Worm (Caenorhabditis elegans): Measurements from ENCODE around the gene ZK795.2.

Gene ZK795.2

ce11 chrIV:12581046-12581445, 22.3 kb upstream of the ZK795.2 start, which contains the start of gene K08E7.6:
Gene K08E7.6 (minus strand): TSS chrIV:12581146.
- no peak for TF ChIP-seq pqm-1 (tag; optimal IDR thresholded peaks at IDR 0.05)
- TF ChIP-seq ceh-14 (tag; optimal IDR thresholded peaks at IDR 0.05) = no peak
- no peak for TF ChIP-seq syd-9 (tag; optimal IDR thresholded peaks at IDR 0.05)
- TF ChIP-seq madf-2 (tag; optimal IDR thresholded peaks at IDR 0.05) = no peak
- no peak for TF ChIP-seq ceh-24 (tag; optimal IDR thresholded peaks at IDR 0.05)
- no peak for TF ChIP-seq ceh-48 (tag; optimal IDR thresholded peaks at IDR 0.05)
- no peak for TF ChIP-seq sox-4 (tag; optimal IDR thresholded peaks at IDR 0.05)
- TF ChIP-seq che-1 (tag; optimal IDR thresholded peaks at IDR 0.05) = no peak
- no peak for TF ChIP-seq ceh-31 (tag; optimal IDR thresholded peaks at IDR 0.05)
- TF ChIP-seq nfya-1 (tag; optimal IDR thresholded peaks at IDR 0.05) = no peak
- TF ChIP-seq unc-86 (tag; optimal IDR thresholded peaks at IDR 0.05) = no peak
- no peak for TF ChIP-seq fkh-10 (GFP tag; optimal IDR thresholded peaks at IDR 0.05)

DNA sequence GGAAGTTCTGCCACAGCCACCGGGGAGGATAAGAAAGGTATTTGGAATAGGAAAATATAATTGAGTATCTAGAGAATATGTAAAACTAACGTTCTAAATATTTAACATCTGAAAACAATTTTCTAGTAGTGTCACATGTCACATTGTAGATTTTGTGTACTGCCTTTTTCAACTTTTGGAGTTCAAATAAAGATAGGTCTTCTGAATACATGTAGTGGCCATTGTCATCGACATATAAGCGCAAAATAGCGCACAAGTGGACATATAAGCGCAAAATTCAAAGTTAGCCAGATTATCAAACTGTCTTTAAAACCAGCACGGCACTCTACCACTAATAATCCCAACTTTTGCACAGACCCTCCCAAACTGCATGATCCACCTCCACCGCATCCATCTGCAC, 15.5 kb upstream of the ZK795.2 start:
- TF ChIP-seq eyg-1 (tag; optimal IDR thresholded peaks at IDR 0.05) (no peak), K09A11.1 (tag; optimal IDR thresholded peaks at IDR 0.05; ENCODE audit: insufficient read depth) (no peak), ceh-9 (tag; optimal IDR thresholded peaks at IDR 0.05) (no peak), hlh-30 (tag; optimal IDR thresholded peaks at IDR 0.05; ENCODE audit: insufficient read depth) (no peak), tbx-2 (tag; optimal IDR thresholded peaks at IDR 0.05) (no peak), pha-2 (tag; optimal IDR thresholded peaks at IDR 0.05) (no peak), C38D4.7 (GFP tag; optimal IDR thresholded peaks at IDR 0.05) (no peak), sox-4 (tag; optimal IDR thresholded peaks at IDR 0.05) (no peak), ceh-24 (tag; optimal IDR thresholded peaks at IDR 0.05) (no peak)

DNA sequence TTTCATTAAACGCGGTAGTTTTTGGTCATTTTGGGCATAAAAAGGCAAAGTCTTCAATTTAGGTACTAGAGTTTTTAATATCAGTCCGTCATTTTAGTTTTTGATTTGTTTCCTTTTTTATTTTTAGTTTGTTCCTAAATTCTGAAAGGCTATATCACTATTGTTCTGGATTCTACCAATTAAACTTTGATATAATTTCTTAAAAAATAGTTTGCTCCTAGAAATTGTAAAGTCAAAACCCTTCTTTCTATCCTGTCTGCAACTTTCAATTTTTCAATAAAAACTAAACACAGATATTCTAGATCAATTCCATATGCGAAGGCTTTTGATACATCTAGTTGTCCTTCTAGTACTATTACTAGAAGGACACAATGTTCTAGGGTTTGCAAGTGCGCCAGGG, 14.3 kb upstream of the ZK795.2 start, which contains the start of gene K08E7.5:
TSS of gene K08E7.5 (plus strand) at position 301 of the 400 bp plus-strand sequence.
- TF ChIP-seq C38D4.7 (GFP tag; optimal IDR thresholded peaks at IDR 0.05) = no peak
- no peak for TF ChIP-seq pha-2 (tag; optimal IDR thresholded peaks at IDR 0.05)
- no peak for TF ChIP-seq odd-2 (tag; optimal IDR thresholded peaks at IDR 0.05)
- TF ChIP-seq ceh-34 (tag; optimal IDR thresholded peaks at IDR 0.05) = no peak
- no peak for TF ChIP-seq fkh-10 (GFP tag; optimal IDR thresholded peaks at IDR 0.05)
- no peak for TF ChIP-seq unc-86 (tag; optimal IDR thresholded peaks at IDR 0.05)
- TF ChIP-seq ceh-48 (tag; optimal IDR thresholded peaks at IDR 0.05) = no peak
- no peak for TF ChIP-seq hlh-6 (tag; optimal IDR thresholded peaks at IDR 0.05)

- no peak for TF ChIP-seq che-1 (tag; optimal IDR thresholded peaks at IDR 0.05)
These were observed 12.3 kb upstream of the ZK795.2 start, which contains the start of gene K08E7.4 for ce11 chrIV:12571047-12571446. Gene K08E7.4 (minus strand): TSS chrIV:12571147.

- TF ChIP-seq odd-2 (tag; optimal IDR thresholded peaks at IDR 0.05) = no peak
- no peak for TF ChIP-seq madf-2 (tag; optimal IDR thresholded peaks at IDR 0.05)
- TF ChIP-seq zip-5 (tag; optimal IDR thresholded peaks at IDR 0.05) = no peak
- no peak for TF ChIP-seq rnt-1 (tag; optimal IDR thresholded peaks at IDR 0.05)
- no peak for TF ChIP-seq ref-2 (tag; optimal IDR thresholded peaks at IDR 0.05)
- no peak for TF ChIP-seq F13H6.1 (tag; optimal IDR thresholded peaks at IDR 0.05)
- TF ChIP-seq ceh-30 (tag; optimal IDR thresholded peaks at IDR 0.05) = no peak
- no peak for TF ChIP-seq ceh-24 (tag; optimal IDR thresholded peaks at IDR 0.05)
- TF ChIP-seq ceh-18 (tag; optimal IDR thresholded peaks at IDR 0.05) = no peak
- no peak for TF ChIP-seq unc-3 (GFP tag; conservative IDR thresholded peaks at IDR 0.05)
- no peak for TF ChIP-seq unc-3 (tag; optimal IDR thresholded peaks at IDR 0.05)
- TF ChIP-seq ceh-19 (GFP tag; optimal IDR thresholded peaks at IDR 0.05) = no peak
- no peak for TF ChIP-seq ceh-9 (tag; optimal IDR thresholded peaks at IDR 0.05)
- TF ChIP-seq ceh-31 (tag; optimal IDR thresholded peaks at IDR 0.05) = no peak
- TF ChIP-seq nhr-11 (tag; optimal IDR thresholded peaks at IDR 0.05) = no peak
- TF ChIP-seq pha-2 (tag; optimal IDR thresholded peaks at IDR 0.05) = no peak
- TF ChIP-seq unc-86 (tag; optimal IDR thresholded peaks at IDR 0.05) = no peak
- no peak for TF ChIP-seq T23F11.4 (GFP tag; optimal IDR thresholded peaks at IDR 0.05)
- TF ChIP-seq elt-4 (tag; optimal IDR thresholded peaks at IDR 0.05) = no peak
These were observed 11.8 kb upstream of the ZK795.2 start for ce11 chrIV:12570546-12570945.
